Fruit fly (Drosophila melanogaster): ENCODE results near the gene CG9948.

Gene CG9948

DNA sequence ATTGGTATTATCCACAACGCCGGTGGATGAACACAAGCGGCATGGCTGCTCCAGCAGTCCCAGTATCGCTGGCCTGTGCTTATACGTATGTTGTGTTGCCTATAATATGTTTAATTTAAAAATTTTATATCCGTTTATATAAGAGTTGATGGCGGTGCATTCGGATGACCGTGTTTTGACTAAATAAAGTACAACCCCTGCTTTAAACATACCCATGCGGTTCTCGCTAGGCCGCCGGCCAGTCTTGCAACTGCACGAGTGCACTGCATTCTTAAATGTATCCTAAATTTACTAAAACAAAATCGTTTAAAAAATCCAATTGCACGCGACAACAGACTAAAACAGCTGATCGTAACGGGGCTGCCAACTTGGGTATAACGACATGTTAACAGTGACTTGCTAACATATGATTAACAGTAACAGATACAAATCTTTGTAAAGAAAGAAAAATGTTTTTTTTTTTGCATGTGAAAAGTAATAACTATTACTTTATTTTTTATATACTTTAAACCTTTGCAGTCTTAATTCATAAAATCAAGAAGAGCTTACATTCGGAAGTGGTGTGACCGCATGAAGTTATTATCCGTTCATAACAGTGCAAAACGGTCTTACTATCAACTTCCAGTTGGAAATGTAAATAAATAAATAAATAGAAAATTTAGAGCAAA, 2.1 kb downstream of the CG9948 start, which contains the start of the genes Uqcc1 and Surf1:
Gene Uqcc1 (minus strand): TSS at position 356 of the 668 bp plus-strand sequence.
Gene Surf1 (plus strand): TSS at position 594 of the 668 bp plus-strand sequence.
- no peak for TF ChIP-seq OdsH (GFP tag; optimal IDR thresholded peaks at IDR 0.05)
- no peak for TF ChIP-seq h (GFP tag; optimal IDR thresholded peaks at IDR 0.05)
- no peak for TF ChIP-seq br (GFP tag; optimal IDR thresholded peaks at IDR 0.05)
- TF ChIP-seq Vsx2 (GFP tag; optimal IDR thresholded peaks at IDR 0.05; ENCODE audit: partially characterized antibody) = no peak
- TF ChIP-seq brk (GFP tag; optimal IDR thresholded peaks at IDR 0.05) = no peak
- TF ChIP-seq psq (GFP tag; optimal IDR thresholded peaks at IDR 0.05) = no peak

DNA sequence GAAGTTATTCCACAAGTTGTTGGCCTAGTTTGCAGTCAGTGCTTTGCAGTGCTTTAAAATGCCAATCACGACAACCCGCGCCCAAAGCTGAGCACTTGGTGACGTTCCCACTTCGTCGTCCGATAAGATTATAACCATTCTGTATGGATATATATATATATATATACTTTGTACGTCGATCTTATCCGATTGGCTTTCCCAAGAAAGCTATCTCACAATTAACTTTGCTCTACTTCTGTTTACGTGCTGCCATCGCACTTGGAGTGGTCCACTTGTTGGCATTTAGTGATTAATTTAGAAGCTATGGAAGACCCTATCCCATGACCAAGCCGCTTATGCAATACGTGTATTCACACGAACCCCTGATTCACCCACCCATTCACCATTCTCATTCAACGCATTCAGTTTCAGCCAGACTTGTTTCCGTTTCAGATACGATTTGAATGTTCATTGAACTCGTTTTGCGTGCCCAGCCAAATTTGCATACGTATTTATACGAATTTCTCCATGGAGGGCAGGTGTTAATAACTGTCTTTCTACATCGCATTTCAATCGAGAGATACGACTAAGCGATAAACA, 6.3 kb downstream of the CG9948 start:
- TF ChIP-seq pan (optimal IDR thresholded peaks at IDR 0.05) (no peak), rgr (GFP tag; optimal IDR thresholded peaks at IDR 0.05) (no peak)

DNA sequence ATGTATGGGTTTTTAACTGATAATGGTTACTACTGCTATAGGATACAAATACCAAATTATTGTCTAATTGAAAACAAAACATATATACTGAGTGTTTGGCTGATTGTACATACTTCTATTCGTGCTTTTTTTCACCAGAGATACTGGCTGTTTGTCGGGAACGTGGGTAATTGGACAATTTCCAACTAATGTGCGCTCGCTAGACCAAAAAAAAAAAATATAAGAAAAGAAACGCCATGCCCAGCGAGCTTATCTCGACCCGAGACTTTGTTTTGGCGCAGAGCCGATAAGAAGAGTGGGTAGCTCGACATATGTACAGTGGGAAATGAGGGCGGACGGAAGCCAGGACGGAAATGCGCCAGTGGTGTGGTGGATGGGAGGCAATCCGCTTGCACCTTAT, 7.4 kb downstream of the CG9948 start:
- TF ChIP-seq sv (GFP tag; optimal IDR thresholded peaks at IDR 0.05) (no peak), Dif (GFP tag; optimal IDR thresholded peaks at IDR 0.05; ENCODE audit: partially characterized antibody) (no peak), Myc (optimal IDR thresholded peaks at IDR 0.05) (no peak), N (GFP tag; optimal IDR thresholded peaks at IDR 0.05) (no peak), OdsH (GFP tag; optimal IDR thresholded peaks at IDR 0.05) (no peak), brk (GFP tag; optimal IDR thresholded peaks at IDR 0.05) (no peak), foxo (GFP tag; optimal IDR thresholded peaks at IDR 0.05) (no peak), CG32264 (GFP tag; optimal IDR thresholded peaks at IDR 0.05) (no peak), Sp1 (GFP tag; optimal IDR thresholded peaks at IDR 0.05) (no peak), CG9705 (GFP tag; optimal IDR thresholded peaks at IDR 0.05) (no peak), rgr (GFP tag; optimal IDR thresholded peaks at IDR 0.05) (no peak), h (GFP tag; optimal IDR thresholded peaks at IDR 0.05) (no peak), dl (GFP tag; optimal IDR thresholded peaks at IDR 0.05; ENCODE audit: insufficient read depth in 1 of 2, partially characterized antibody in 2 of 2) (no peak), Hr78 (GFP tag; optimal IDR thresholded peaks at IDR 0.05) (no peak), GATAd (GFP tag; optimal IDR thresholded peaks at IDR 0.05) (no peak), sage (GFP tag; optimal IDR thresholded peaks at IDR 0.05) (no peak), ey (GFP tag; optimal IDR thresholded peaks at IDR 0.05) (no peak), tai (GFP tag; optimal IDR thresholded peaks at IDR 0.05) (no peak), Rel (GFP tag; optimal IDR thresholded peaks at IDR 0.05) (no peak), Rel (tag; optimal IDR thresholded peaks at IDR 0.05) (no peak), lola (GFP tag; optimal IDR thresholded peaks at IDR 0.05) (no peak)

DNA sequence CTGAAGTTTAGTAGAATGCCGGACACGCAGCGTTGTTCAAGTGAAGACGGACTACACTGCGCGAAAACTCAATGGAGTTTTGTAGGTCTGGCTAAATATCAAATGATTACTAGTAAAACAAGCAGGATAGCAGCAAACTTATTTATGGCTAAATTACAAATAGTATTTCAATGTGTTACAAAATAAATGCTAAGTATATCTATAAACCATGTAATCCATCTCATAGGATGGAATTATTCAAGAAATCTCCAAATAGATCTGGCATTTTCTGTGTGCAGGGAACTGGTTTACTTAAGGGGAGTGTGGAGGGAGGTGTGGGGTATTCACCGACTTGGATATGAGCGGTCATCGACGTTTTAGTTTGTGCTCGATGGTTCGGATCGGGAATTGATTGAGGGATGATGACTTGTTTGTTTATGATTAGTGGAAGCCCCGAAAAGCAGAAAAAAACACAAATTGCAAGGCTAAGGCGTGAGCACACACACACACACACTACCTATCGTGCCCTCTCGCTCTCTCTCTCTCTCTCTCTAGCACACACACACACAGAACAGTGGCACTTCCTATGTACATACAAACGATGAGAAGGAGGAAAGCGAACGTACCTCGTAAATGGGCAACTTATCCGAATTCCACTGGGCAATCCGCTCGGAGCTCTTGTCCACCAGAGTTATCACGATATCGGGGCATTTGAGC, 8.1 kb downstream of the CG9948 start:
- TF ChIP-seq Mio (GFP tag; optimal IDR thresholded peaks at IDR 0.05) = no peak
- peak; percentile 67 for TF ChIP-seq OdsH (GFP tag; optimal IDR thresholded peaks at IDR 0.05)
- TF ChIP-seq Vsx2 (GFP tag; optimal IDR thresholded peaks at IDR 0.05; ENCODE audit: partially characterized antibody) = no peak
- TF ChIP-seq sv (GFP tag; optimal IDR thresholded peaks at IDR 0.05) = peak; percentile 74
- no peak for TF ChIP-seq brk (GFP tag; optimal IDR thresholded peaks at IDR 0.05)
- TF ChIP-seq foxo (GFP tag; optimal IDR thresholded peaks at IDR 0.05) = peak in 1 of 2 experiments; percentile 24
- TF ChIP-seq h (GFP tag; optimal IDR thresholded peaks at IDR 0.05) = no peak
- TF ChIP-seq N (GFP tag; optimal IDR thresholded peaks at IDR 0.05) = peak; percentile 16
- no peak for TF ChIP-seq CrebA (GFP tag; optimal IDR thresholded peaks at IDR 0.05; ENCODE audit: borderline replicate concordance)
- TF ChIP-seq rgr (GFP tag; optimal IDR thresholded peaks at IDR 0.05) = peak; percentile 60
- no peak for TF ChIP-seq sage (GFP tag; optimal IDR thresholded peaks at IDR 0.05)
- TF ChIP-seq CG9705 (GFP tag; optimal IDR thresholded peaks at IDR 0.05) = no peak
- TF ChIP-seq Rel (GFP tag; optimal IDR thresholded peaks at IDR 0.05) = no peak
- TF ChIP-seq Rel (tag; optimal IDR thresholded peaks at IDR 0.05) = peak; percentile 78
- no peak for TF ChIP-seq dmrt93B (GFP tag; optimal IDR thresholded peaks at IDR 0.05)
- no peak for TF ChIP-seq usp (GFP tag; optimal IDR thresholded peaks at IDR 0.05)
- TF ChIP-seq woc (GFP tag; optimal IDR thresholded peaks at IDR 0.05) = peak; percentile 59
- TF ChIP-seq Dfd (GFP tag; optimal IDR thresholded peaks at IDR 0.05) = no peak
- TF ChIP-seq ey (GFP tag; optimal IDR thresholded peaks at IDR 0.05) = peak; percentile 72
- peak; percentile 39 for TF ChIP-seq fru (GFP tag; optimal IDR thresholded peaks at IDR 0.05)
- peak; percentile 22 for TF ChIP-seq br (GFP tag; optimal IDR thresholded peaks at IDR 0.05)
- peak; percentile 58 for TF ChIP-seq Hnf4 (GFP tag; optimal IDR thresholded peaks at IDR 0.05)
- no peak for TF ChIP-seq jim (GFP tag; optimal IDR thresholded peaks at IDR 0.05)
- TF ChIP-seq Abd-B (GFP tag; optimal IDR thresholded peaks at IDR 0.05) = no peak
- TF ChIP-seq pan (optimal IDR thresholded peaks at IDR 0.05) = no peak

All from whole organism, wandering third instar larva.